Worm (Caenorhabditis elegans) whole organism, young adult: ENCODE measurements around the gene Y7A5A.9.

Experiments used
- C06A6.2 ChIP-seq: fragments of 200-800 bp; sonication (Bioruptor generic); conservative IDR thresholded peaks from 2 replicates; pipeline ENCODE4 v1.3.6; 2022; ENCODE audit warnings: missing genetic modification characterization, missing compliant biosample characterization
- F23B12.7 ChIP-seq: sonication (generic microtip); optimal IDR thresholded peaks from 2 replicates; lab custom pipeline; 2017; ENCODE audit warnings: missing genetic modification characterization, mild to moderate bottlenecking, missing compliant biosample characterization, antibody characterized with exemption, moderate library complexity; ENCODE audit not compliant: insufficient read depth
- F57A8.1 ChIP-seq: fragments of 200-800 bp; sonication (Bioruptor generic); optimal IDR thresholded peaks from 2 replicates; lab custom pipeline; 2018; ENCODE audit warnings: mild to moderate bottlenecking, missing genetic modification characterization, moderate library complexity, missing compliant biosample characterization
- aptf-3 ChIP-seq: fragments of 200-800 bp; sonication (Bioruptor generic); IDR thresholded peaks from 2 replicates; pipeline ENCODE4 v1.3.6; 2022; ENCODE audit warnings: missing genetic modification characterization, missing compliant biosample characterization
- dpff-1 ChIP-seq: sonication (generic microtip); optimal IDR thresholded peaks from 2 replicates; lab custom pipeline; 2017; ENCODE audit warnings: mild to moderate bottlenecking, missing genetic modification characterization, missing compliant biosample characterization
- him-1 ChIP-seq: sonication (generic microtip); optimal IDR thresholded peaks from 2 replicates; lab custom pipeline; 2016; ENCODE audit warnings: missing genotype, missing genetic modification reagents, missing genetic modification characterization, missing compliant biosample characterization
- hlh-12 ChIP-seq: sonication (generic microtip); optimal IDR thresholded peaks from 2 replicates; lab custom pipeline; 2016; ENCODE audit warnings: missing genetic modification characterization, missing compliant biosample characterization
- hlh-26 ChIP-seq: fragments of 200-800 bp; sonication (Bioruptor generic); conservative IDR thresholded peaks from 2 replicates; pipeline ENCODE4 v1.3.6; 2022; ENCODE audit warnings: missing genetic modification reagents, missing genetic modification characterization, missing compliant biosample characterization
- nhr-80 ChIP-seq: sonication (generic microtip); optimal IDR thresholded peaks from 2 replicates; lab custom pipeline; 2016; ENCODE audit warnings: missing genetic modification characterization, missing compliant biosample characterization
- nhr-90 ChIP-seq: sonication (generic microtip); optimal IDR thresholded peaks from 2 replicates; lab custom pipeline; 2016; ENCODE audit warnings: missing genotype, mild to moderate bottlenecking, missing genetic modification characterization, missing compliant biosample characterization
- sea-2 ChIP-seq: fragments of 200-800 bp; sonication (Bioruptor generic); IDR thresholded peaks from 2 replicates; pipeline ENCODE4 v1.3.6; 2022; ENCODE audit warnings: missing genetic modification characterization, missing compliant biosample characterization
- snpc-4 ChIP-seq, 5 experiments: fragments of 150-350 bp in 1 of 5; sonication (generic microtip) in 4 of 5; optimal IDR thresholded peaks; 2 replicates each; lab custom pipeline; 2014 to 2018; ENCODE audit warnings: missing genetic modification characterization in 5 of 5, missing biosample characterization in 3 of 5, antibody characterized with exemption in 2 of 5, mild to moderate bottlenecking in 2 of 5, missing compliant biosample characterization in 2 of 5, missing genotype in 2 of 5, moderate library complexity in 2 of 5, missing genetic modification reagents in 1 of 5

DNA sequence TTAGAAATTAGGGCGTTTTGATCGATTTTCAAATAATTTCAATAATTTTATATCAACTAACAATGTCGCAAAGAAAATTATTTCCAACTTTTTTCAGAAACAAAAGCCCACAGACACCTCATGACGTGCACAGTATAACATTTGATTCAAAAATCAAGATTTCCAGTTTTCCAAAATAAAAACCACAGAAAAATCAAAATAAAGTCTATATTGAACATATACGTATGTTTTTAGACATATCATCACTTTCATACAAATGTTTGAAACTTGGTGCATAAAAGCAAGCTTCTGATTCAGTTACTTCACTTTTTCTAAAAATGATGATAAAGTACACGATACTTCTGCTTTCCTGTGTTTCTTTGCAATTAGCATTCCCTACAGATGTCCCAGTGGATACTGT is 29.9 kb downstream of the Y7A5A.9 start, which contains the start of gene F53H4.2:
- TF ChIP-seq nhr-80 (tag; lab: Kevin White, UChicago), result no peak
- no peak for TF ChIP-seq hlh-12 (tag; lab: Kevin White, UChicago)
- no peak for TF ChIP-seq C06A6.2 (GFP tag; lab: Robert Waterston, UW)
- no peak for TF ChIP-seq dpff-1 (tag; lab: Kevin White, UChicago)
- TF ChIP-seq snpc-4 (GFP tag; optimal IDR thresholded peaks at IDR 0.05; lab: Kevin White, UChicago), result no peak
- TF ChIP-seq snpc-4 (tag; optimal IDR thresholded peaks at IDR 0.05; lab: Kevin White, UChicago), result no peak
- TF ChIP-seq nhr-90, result no peak
- no peak for TF ChIP-seq hlh-26 (GFP tag; lab: Robert Waterston, UW)
- no peak for TF ChIP-seq F23B12.7 (tag; lab: Kevin White, UChicago)
- no peak for TF ChIP-seq F57A8.1
- no peak for TF ChIP-seq him-1
- no peak for TF ChIP-seq aptf-3 (GFP tag; lab: Robert Waterston, UW)
- TF ChIP-seq sea-2 (GFP tag; lab: Robert Waterston, UW), result no peak
